Fruit fly (Drosophila melanogaster) whole organism, embryonic: Measurements from ENCODE around the gene CG13829.

Source experiments
- Aef1 ChIP-seq: fragments of 200-800 bp; sonication (Bioruptor generic); IDR thresholded peaks from 3 replicates; pipeline ENCODE4 v1.3.6; 2022; ENCODE audit warnings: missing biosample characterization, missing genetic modification characterization
- Bteb2 ChIP-seq: fragments of 200-800 bp; sonication (Bioruptor generic); optimal IDR thresholded peaks from 2 replicates; lab custom pipeline; 2016; ENCODE audit warnings: missing biosample characterization, missing genetic modification characterization
- C15 ChIP-seq: fragments of 200-800 bp; sonication (Bioruptor generic); IDR thresholded peaks from 3 replicates; pipeline ENCODE4 v1.3.6; 2022; ENCODE audit warnings: missing biosample characterization, missing genetic modification characterization
- CG10462 ChIP-seq: fragments of 200-800 bp; sonication (Bioruptor generic); optimal IDR thresholded peaks from 2 replicates; lab custom pipeline; 2016; ENCODE audit warnings: missing biosample characterization, missing genetic modification characterization
- CG10979 ChIP-seq: fragments of 200-800 bp; sonication (Bioruptor generic); optimal IDR thresholded peaks from 2 replicates; lab custom pipeline; 2018; ENCODE audit warnings: missing biosample characterization, mild to moderate bottlenecking, missing genetic modification characterization, moderate library complexity
- CG11247 ChIP-seq: fragments of 200-800 bp; sonication (Bioruptor generic); IDR thresholded peaks from 2 replicates; pipeline ENCODE4 v1.3.6; 2022; ENCODE audit warnings: missing biosample characterization, missing genetic modification characterization
- CG12744 ChIP-seq: fragments of 200-800 bp; sonication (Bioruptor generic); optimal IDR thresholded peaks from 2 replicates; lab custom pipeline; 2016; ENCODE audit warnings: missing biosample characterization, missing genetic modification characterization
- CG17829 ChIP-seq: fragments of 200-800 bp; optimal IDR thresholded peaks from 2 replicates; lab custom pipeline; 2019; ENCODE audit warnings: missing biosample characterization, mild to moderate bottlenecking, missing genetic modification characterization, moderate library complexity
- CG18262 ChIP-seq: fragments of 200-800 bp; optimal IDR thresholded peaks from 3 replicates; lab custom pipeline; 2019; ENCODE audit warnings: missing biosample characterization, mild to moderate bottlenecking, missing genetic modification characterization, moderate library complexity
- CG2678 ChIP-seq: fragments of 200-800 bp; sonication (Bioruptor generic); optimal IDR thresholded peaks from 3 replicates; lab custom pipeline; 2019; ENCODE audit warnings: missing biosample characterization, mild to moderate bottlenecking, missing genetic modification characterization, moderate library complexity
- CG34376 ChIP-seq: fragments of 200-800 bp; sonication (Bioruptor generic); optimal IDR thresholded peaks from 2 replicates; lab custom pipeline; 2018; ENCODE audit warnings: missing biosample characterization, mild to moderate bottlenecking, missing genetic modification characterization
- CG6791 ChIP-seq: fragments of 200-800 bp; sonication (Bioruptor generic); IDR thresholded peaks from 3 replicates; pipeline ENCODE4 v1.3.6; 2022; ENCODE audit warnings: missing biosample characterization, missing genetic modification characterization; ENCODE audit not compliant: partially characterized antibody
- CG6854 ChIP-seq: fragments of 200-800 bp; sonication (Bioruptor generic); optimal IDR thresholded peaks from 3 replicates; lab custom pipeline; 2017; ENCODE audit warnings: missing biosample characterization, mild to moderate bottlenecking, missing genetic modification characterization
- CG7745 ChIP-seq: fragments of 200-800 bp; sonication (Bioruptor generic); optimal IDR thresholded peaks from 2 replicates; lab custom pipeline; 2018; ENCODE audit warnings: missing biosample characterization, mild to moderate bottlenecking, missing genetic modification characterization, moderate library complexity
- CG7963 ChIP-seq: fragments of 200-800 bp; sonication (Bioruptor generic); IDR thresholded peaks from 3 replicates; pipeline ENCODE4 v1.3.6; 2022; ENCODE audit warnings: missing biosample characterization, missing genetic modification characterization; ENCODE audit not compliant: partially characterized antibody
- CG8359 ChIP-seq: fragments of 200-800 bp; sonication (Bioruptor generic); optimal IDR thresholded peaks from 2 replicates; lab custom pipeline; 2017; ENCODE audit warnings: missing biosample characterization, mild to moderate bottlenecking, missing genetic modification characterization, borderline replicate concordance
- CG9797 ChIP-seq: fragments of 200-800 bp; sonication (Bioruptor generic); optimal IDR thresholded peaks from 3 replicates; lab custom pipeline; 2018; ENCODE audit warnings: missing biosample characterization, mild to moderate bottlenecking, missing genetic modification characterization
- CTCF ChIP-seq: fragments of 200-800 bp; sonication (Bioruptor generic); optimal IDR thresholded peaks from 2 replicates; lab custom pipeline; 2017; ENCODE audit warnings: missing biosample characterization, mild to moderate bottlenecking, missing genetic modification characterization, moderate library complexity
- D ChIP-seq, 2 experiments: fragments of 200-800 bp in 1 of 2; fragments of >200 bp in 1 of 2; sonication (Bioruptor generic) in 1 of 2; optimal IDR thresholded peaks; 2 replicates in 1 of 2; 3 replicates in 1 of 2; lab custom pipeline; 2017; ENCODE audit warnings: mild to moderate bottlenecking in 1 of 2, missing biosample characterization in 1 of 2, missing genetic modification characterization in 1 of 2, missing genetic modification reagents in 1 of 2
- ERR ChIP-seq: fragments of 200-800 bp; sonication (Bioruptor generic); optimal IDR thresholded peaks from 2 replicates; lab custom pipeline; 2016; ENCODE audit warnings: missing biosample characterization, missing genetic modification characterization
- Eip74EF ChIP-seq, 2 experiments: fragments of 200-800 bp in 1 of 2; fragments of >200 bp in 1 of 2; sonication (Bioruptor generic) in 1 of 2; optimal IDR thresholded peaks; 2 replicates each; lab custom pipeline; 2017 to 2019; ENCODE audit warnings: missing biosample characterization in 2 of 2, missing genetic modification characterization in 2 of 2, mild to moderate bottlenecking in 1 of 2, moderate library complexity in 1 of 2
- HmgZ ChIP-seq: fragments of 200-800 bp; sonication (Bioruptor generic); optimal IDR thresholded peaks from 2 replicates; lab custom pipeline; 2018; ENCODE audit warnings: missing biosample characterization, mild to moderate bottlenecking, missing genetic modification characterization
- Lhr ChIP-seq: fragments of 200-800 bp; sonication (Bioruptor generic); optimal IDR thresholded peaks from 3 replicates; lab custom pipeline; 2017; ENCODE audit warnings: mild to moderate bottlenecking, missing biosample characterization, missing genetic modification reagents, missing genetic modification characterization
- Med ChIP-seq: fragments of 200-800 bp; sonication (Bioruptor generic); peaks from one replicate; lab custom pipeline; 2016; ENCODE audit warnings: missing biosample characterization, missing genetic modification characterization, mild to moderate bottlenecking, inconsistent platforms, moderate library complexity
- Rfx ChIP-seq: fragments of 200-800 bp; sonication (Bioruptor generic); IDR thresholded peaks from 2 replicates; pipeline ENCODE4 v1.3.6; 2022; ENCODE audit warnings: missing biosample characterization, missing genetic modification characterization
- Sin3A ChIP-seq: fragments of >200 bp; optimal IDR thresholded peaks from 2 replicates; lab custom pipeline; 2018
- Sry-β ChIP-seq: fragments of 200-800 bp; sonication (Bioruptor generic); optimal IDR thresholded peaks from 2 replicates; lab custom pipeline; 2018; ENCODE audit warnings: missing biosample characterization, mild to moderate bottlenecking, missing genetic modification characterization, moderate library complexity
- Tbp ChIP-seq: fragments of >200 bp; optimal IDR thresholded peaks from 2 replicates; lab custom pipeline; 2018; ENCODE audit warnings: missing biosample characterization, missing genetic modification characterization
- ato ChIP-seq: fragments of 200-800 bp; sonication (Bioruptor generic); IDR thresholded peaks from 2 replicates; pipeline ENCODE4 v1.3.6; 2022; ENCODE audit warnings: missing biosample characterization, missing genetic modification characterization; ENCODE audit not compliant: partially characterized antibody
- bbx ChIP-seq: fragments of 200-800 bp; sonication (Bioruptor generic); IDR thresholded peaks from 2 replicates; pipeline ENCODE4 v1.3.6; 2022; ENCODE audit warnings: missing biosample characterization, missing genetic modification characterization; ENCODE audit not compliant: partially characterized antibody
- br ChIP-seq: fragments of >200 bp; optimal IDR thresholded peaks from 2 replicates; lab custom pipeline; 2017
- chinmo ChIP-seq: fragments of 200-800 bp; sonication (Bioruptor generic); IDR thresholded peaks from 4 replicates; pipeline ENCODE4 v1.3.6; 2022; ENCODE audit warnings: missing biosample characterization, missing genetic modification characterization; ENCODE audit not compliant: partially characterized antibody
- chn ChIP-seq: fragments of 200-800 bp; sonication (Bioruptor generic); optimal IDR thresholded peaks from 2 replicates; lab custom pipeline; 2016; ENCODE audit warnings: missing biosample characterization, missing genetic modification characterization
- ci ChIP-seq: fragments of 200-800 bp; sonication (Bioruptor generic); IDR thresholded peaks from 3 replicates; pipeline ENCODE4 v1.3.6; 2022; ENCODE audit warnings: missing biosample characterization, missing genetic modification characterization
- dpn ChIP-seq, 2 experiments: fragments of 200-800 bp; sonication (Bioruptor generic); optimal IDR thresholded peaks; 3 replicates each; lab custom pipeline; 2016; ENCODE audit warnings: missing biosample characterization in 2 of 2, missing genetic modification characterization in 2 of 2
- gcm2 ChIP-seq: fragments of 200-800 bp; sonication (Bioruptor generic); optimal IDR thresholded peaks from 2 replicates; lab custom pipeline; 2016; ENCODE audit warnings: missing biosample characterization, missing genetic modification characterization
- gsb-n ChIP-seq: fragments of 200-800 bp; sonication (Bioruptor generic); optimal IDR thresholded peaks from 3 replicates; lab custom pipeline; 2018; ENCODE audit warnings: missing biosample characterization, mild to moderate bottlenecking, missing genetic modification characterization
- her ChIP-seq: fragments of 200-800 bp; sonication (Bioruptor generic); optimal IDR thresholded peaks from 2 replicates; lab custom pipeline; 2016; ENCODE audit warnings: missing biosample characterization, missing genetic modification characterization
- hkb ChIP-seq, 2 experiments: fragments of 200-800 bp in 1 of 2; fragments of >200 bp in 1 of 2; sonication (Bioruptor generic) in 1 of 2; IDR thresholded peaks in 1 of 2; optimal IDR thresholded peaks in 1 of 2; 2 replicates each; pipeline versions ENCODE4 v1.3.6 to Lab custom; 2017 to 2022; ENCODE audit warnings: missing biosample characterization in 1 of 2, missing genetic modification characterization in 1 of 2
- kni ChIP-seq: fragments of 200-800 bp; sonication (Bioruptor generic); optimal IDR thresholded peaks from 3 replicates; lab custom pipeline; 2017; ENCODE audit warnings: mild to moderate bottlenecking, missing biosample characterization, missing genetic modification reagents, missing genetic modification characterization
- maf-S ChIP-seq: fragments of 200-800 bp; sonication (Bioruptor generic); optimal IDR thresholded peaks from 2 replicates; lab custom pipeline; 2016; ENCODE audit warnings: missing biosample characterization, missing genetic modification characterization
- mam ChIP-seq: fragments of 200-800 bp; sonication (Bioruptor generic); optimal IDR thresholded peaks from 3 replicates; lab custom pipeline; 2016; ENCODE audit warnings: missing biosample characterization, missing genetic modification characterization
- nerfin-1 ChIP-seq: fragments of 200-800 bp; sonication (Bioruptor generic); optimal IDR thresholded peaks from 3 replicates; lab custom pipeline; 2019; ENCODE audit warnings: missing biosample characterization, mild to moderate bottlenecking, missing genetic modification characterization, moderate library complexity
- onecut ChIP-seq: fragments of 200-800 bp; sonication (Bioruptor generic); IDR thresholded peaks from 2 replicates; pipeline ENCODE4 v1.3.6; 2022; ENCODE audit warnings: missing biosample characterization, missing genetic modification characterization
- repo ChIP-seq: fragments of 200-800 bp; sonication (Bioruptor generic); optimal IDR thresholded peaks from 2 replicates; lab custom pipeline; 2016; ENCODE audit warnings: missing biosample characterization, missing genetic modification characterization
- salm ChIP-seq: fragments of 200-800 bp; sonication (Bioruptor generic); optimal IDR thresholded peaks from 2 replicates; lab custom pipeline; 2018; ENCODE audit warnings: missing biosample characterization, mild to moderate bottlenecking, missing genetic modification characterization
- sim ChIP-seq: fragments of 200-800 bp; sonication (Bioruptor generic); IDR thresholded peaks from 2 replicates; pipeline ENCODE4 v1.3.6; 2022; ENCODE audit warnings: missing biosample characterization, missing genetic modification characterization
- tgo ChIP-seq: fragments of 200-800 bp; sonication (Bioruptor generic); IDR thresholded peaks from 3 replicates; pipeline ENCODE4 v1.3.6; 2022; ENCODE audit warnings: missing biosample characterization, missing genetic modification characterization

CG13829 gene

dm6 chr3R:23189958-23190900 lies 29.1 kb upstream of the CG13829 start (continued):
- TF ChIP-seq sim (GFP tag; lab: Robert Waterston, UW) (no peak), gsb-n (peak; percentile 56), ci (GFP tag; lab: Robert Waterston, UW) (peak; percentile 84), CG18262 (tag; lab: Kevin White, UChicago) (peak; percentile 72), CG12744 (GFP tag; lab: Kevin White, UChicago) (peak; percentile 72), bbx (GFP tag; lab: Robert Waterston, UW) (no peak), CTCF (GFP tag; lab: Kevin White, UChicago) (peak; percentile 5), maf-S (GFP tag; lab: Kevin White, UChicago) (peak; percentile 64), br (lab: Kevin White, UChicago) (no peak), Aef1 (GFP tag; lab: Robert Waterston, UW) (peak; percentile 76), Sry-β (no peak), CG34376 (GFP tag; lab: Kevin White, UChicago) (peak; percentile 9), repo (GFP tag; lab: Kevin White, UChicago) (peak; percentile 34), HmgZ (tag; lab: Kevin White, UChicago) (peak; percentile 76), gcm2 (GFP tag; lab: Kevin White, UChicago) (peak; percentile 11), kni (no peak), ato (GFP tag; lab: Robert Waterston, UW) (no peak), nerfin-1 (tag; lab: Kevin White, UChicago) (peak; percentile 53), CG6854 (GFP tag; lab: Kevin White, UChicago) (peak; percentile 8), Eip74EF (GFP tag; optimal IDR thresholded peaks at IDR 0.05; lab: Kevin White, UChicago) (peak in 1 of 2 experiments; percentile 57), C15 (GFP tag; lab: Robert Waterston, UW) (0 out of 3 replicates have a peak, but pooled peaks have one; percentile 20), ERR (peak; percentile 66), her (GFP tag; lab: Kevin White, UChicago) (peak; percentile 56), CG6791 (GFP tag; lab: Robert Waterston, UW) (no peak), Rfx (GFP tag; lab: Robert Waterston, UW) (peak; percentile 88), hkb (optimal IDR thresholded peaks at IDR 0.05; lab: Kevin White, UChicago) (no peak), hkb (GFP tag; IDR thresholded peaks at IDR 0.05; lab: Robert Waterston, UW) (peak; percentile 80), CG8359 (peak; percentile 36), CG7745 (tag; lab: Kevin White, UChicago) (no peak), Bteb2 (GFP tag; lab: Kevin White, UChicago) (peak; percentile 70), Sin3A (no peak), CG9797 (GFP tag; lab: Kevin White, UChicago) (no peak), Med (GFP tag; lab: Kevin White, UChicago) (peak; percentile 97), D (optimal IDR thresholded peaks at IDR 0.05; lab: Kevin White, UChicago) (no peak), D (GFP tag; optimal IDR thresholded peaks at IDR 0.05; lab: Kevin White, UChicago) (peak; percentile 34), mam (GFP tag; lab: Kevin White, UChicago) (peak; percentile 74), Lhr (no peak), CG2678 (tag; lab: Kevin White, UChicago) (peak; percentile 88), CG7963 (no peak), CG11247 (peak; percentile 75), chn (peak; percentile 74), tgo (GFP tag; lab: Robert Waterston, UW) (peak; percentile 73), salm (tag; lab: Kevin White, UChicago) (peak; percentile 69), CG10979 (tag; lab: Kevin White, UChicago) (peak; percentile 68), onecut (GFP tag; lab: Robert Waterston, UW) (peak; percentile 47), Tbp (GFP tag; lab: Kevin White, UChicago) (no peak), chinmo (peak; percentile 37; the same call in 1 of the 4 replicates), CG17829 (tag; lab: Kevin White, UChicago) (peak; percentile 73), dpn (GFP tag; optimal IDR thresholded peaks at IDR 0.05; lab: Kevin White, UChicago) (peak; percentile 77 to 81), CG10462 (GFP tag; lab: Kevin White, UChicago) (no peak)
